Fruit fly (Drosophila melanogaster) whole organism, embryonic: ENCODE results near the gene CG12522.

Experiments used
- Abd-B ChIP-seq: fragments of 200-800 bp; sonication (Bioruptor generic); optimal IDR thresholded peaks from 2 replicates; lab custom pipeline; 2018; ENCODE audit warnings: missing biosample characterization, mild to moderate bottlenecking, missing genetic modification characterization, moderate library complexity
- Ada2b ChIP-seq: fragments of 200-800 bp; sonication (Bioruptor generic); IDR thresholded peaks from 2 replicates; pipeline ENCODE4 v1.3.6; 2022; ENCODE audit warnings: missing biosample characterization, missing genetic modification characterization
- B-H1 ChIP-seq: fragments of 200-800 bp; sonication (Bioruptor generic); IDR thresholded peaks from 3 replicates; pipeline ENCODE4 v1.3.6; 2022; ENCODE audit warnings: missing biosample characterization, missing genetic modification characterization
- Bdp1 ChIP-seq: fragments of 200-800 bp; sonication (Bioruptor generic); optimal IDR thresholded peaks from 3 replicates; lab custom pipeline; 2016; ENCODE audit warnings: missing biosample characterization, missing genetic modification characterization
- CG11085 ChIP-seq: fragments of 200-800 bp; sonication (Bioruptor generic); IDR thresholded peaks from 2 replicates; pipeline ENCODE4 v1.3.6; 2022; ENCODE audit warnings: missing biosample characterization, missing genetic modification characterization
- CG12391 ChIP-seq: fragments of 200-800 bp; sonication (Bioruptor generic); optimal IDR thresholded peaks from 3 replicates; lab custom pipeline; 2018; ENCODE audit warnings: missing biosample characterization, mild to moderate bottlenecking, missing genetic modification characterization, moderate library complexity
- CG12744 ChIP-seq: fragments of 200-800 bp; sonication (Bioruptor generic); optimal IDR thresholded peaks from 2 replicates; lab custom pipeline; 2016; ENCODE audit warnings: missing biosample characterization, missing genetic modification characterization
- CG13123 ChIP-seq: fragments of 200-800 bp; sonication (Bioruptor generic); optimal IDR thresholded peaks from 2 replicates; lab custom pipeline; 2016; ENCODE audit warnings: missing biosample characterization, missing genetic modification characterization
- CG15514 ChIP-seq: fragments of 200-800 bp; sonication (Bioruptor generic); optimal IDR thresholded peaks from 3 replicates; lab custom pipeline; 2017; ENCODE audit warnings: missing biosample characterization, missing genetic modification characterization, mild to moderate bottlenecking, moderate library complexity, missing genetic modification reagents
- CG17359 ChIP-seq: fragments of 200-800 bp; sonication (Bioruptor generic); optimal IDR thresholded peaks from 3 replicates; lab custom pipeline; 2018; ENCODE audit warnings: missing biosample characterization, mild to moderate bottlenecking, missing genetic modification characterization, moderate library complexity
- CG17361 ChIP-seq: fragments of 200-800 bp; sonication (Bioruptor generic); IDR thresholded peaks from 3 replicates; pipeline ENCODE4 v1.3.6; 2022; ENCODE audit warnings: missing biosample characterization, missing genetic modification characterization
- CG2875 ChIP-seq: fragments of 200-800 bp; sonication (Bioruptor generic); optimal IDR thresholded peaks from 2 replicates; lab custom pipeline; 2017; ENCODE audit warnings: missing biosample characterization, mild to moderate bottlenecking, missing genetic modification characterization, missing genetic modification reagents
- CG33557 ChIP-seq: fragments of 200-800 bp; sonication (Bioruptor generic); optimal IDR thresholded peaks from 2 replicates; lab custom pipeline; 2019; ENCODE audit warnings: missing biosample characterization, mild to moderate bottlenecking, missing genetic modification characterization, moderate library complexity
- CG42726 ChIP-seq: fragments of 200-800 bp; sonication (Bioruptor generic); IDR thresholded peaks from 2 replicates; pipeline ENCODE4 v1.3.6; 2022; ENCODE audit warnings: missing biosample characterization, missing genetic modification characterization; ENCODE audit not compliant: partially characterized antibody
- CG4820 ChIP-seq: fragments of 200-800 bp; sonication (Bioruptor generic); optimal IDR thresholded peaks from 3 replicates; lab custom pipeline; 2016; ENCODE audit warnings: missing biosample characterization, missing genetic modification characterization
- CG7963 ChIP-seq: fragments of 200-800 bp; sonication (Bioruptor generic); IDR thresholded peaks from 3 replicates; pipeline ENCODE4 v1.3.6; 2022; ENCODE audit warnings: missing biosample characterization, missing genetic modification characterization; ENCODE audit not compliant: partially characterized antibody
- CG8765 ChIP-seq: fragments of 200-800 bp; sonication (Bioruptor generic); IDR thresholded peaks from 2 replicates; pipeline ENCODE4 v1.3.6; 2022; ENCODE audit warnings: missing biosample characterization, missing genetic modification characterization
- Chrac-16 ChIP-seq: fragments of 200-800 bp; sonication (Bioruptor generic); optimal IDR thresholded peaks from 3 replicates; lab custom pipeline; 2016; ENCODE audit warnings: missing biosample characterization, missing genetic modification characterization
- Dfd ChIP-seq, 2 experiments: fragments of >200 bp; optimal IDR thresholded peaks; 2 replicates each; lab custom pipeline; 2017; ENCODE audit warnings: missing biosample characterization in 2 of 2, missing genetic modification characterization in 2 of 2
- Dip3 ChIP-seq: fragments of 200-800 bp; sonication (Bioruptor generic); optimal IDR thresholded peaks from 3 replicates; lab custom pipeline; 2016; ENCODE audit warnings: missing biosample characterization, missing genetic modification characterization
- Doc3 ChIP-seq: fragments of 200-800 bp; sonication (Bioruptor generic); IDR thresholded peaks from 3 replicates; pipeline ENCODE4 v1.3.6; 2022; ENCODE audit warnings: missing biosample characterization, missing genetic modification characterization; ENCODE audit not compliant: partially characterized antibody
- Elba2 ChIP-seq: fragments of 200-800 bp; sonication (Bioruptor generic); optimal IDR thresholded peaks from 3 replicates; lab custom pipeline; 2016; ENCODE audit warnings: missing biosample characterization, missing genetic modification characterization
- Fer2 ChIP-seq: fragments of 200-800 bp; sonication (Bioruptor generic); optimal IDR thresholded peaks from 2 replicates; lab custom pipeline; 2018; ENCODE audit warnings: missing biosample characterization, mild to moderate bottlenecking, missing genetic modification characterization, moderate library complexity
- Gsc ChIP-seq: fragments of 200-800 bp; sonication (Bioruptor generic); IDR thresholded peaks from 2 replicates; pipeline ENCODE4 v1.3.6; 2022; ENCODE audit warnings: missing biosample characterization, missing genetic modification characterization
- Hand ChIP-seq: fragments of 200-800 bp; sonication (Bioruptor generic); optimal IDR thresholded peaks from 2 replicates; lab custom pipeline; 2017; ENCODE audit warnings: mild to moderate bottlenecking, missing biosample characterization, missing genetic modification reagents, missing genetic modification characterization
- Hey ChIP-seq: fragments of 200-800 bp; sonication (Bioruptor generic); optimal IDR thresholded peaks from 3 replicates; lab custom pipeline; 2018; ENCODE audit warnings: missing biosample characterization, mild to moderate bottlenecking, missing genetic modification characterization
- Hr39 ChIP-seq: fragments of >200 bp; optimal IDR thresholded peaks from 2 replicates; lab custom pipeline; 2017
- Hr51 ChIP-seq, 2 experiments: fragments of 200-800 bp; sonication (Bioruptor generic); optimal IDR thresholded peaks; 2 replicates in 1 of 2; 3 replicates in 1 of 2; lab custom pipeline; 2016 to 2018; ENCODE audit warnings: missing biosample characterization in 2 of 2, missing genetic modification characterization in 2 of 2, mild to moderate bottlenecking in 1 of 2, moderate library complexity in 1 of 2
- MBD-R2 ChIP-seq: fragments of 200-800 bp; sonication (Bioruptor generic); IDR thresholded peaks from 2 replicates; pipeline ENCODE4 v1.3.6; 2022; ENCODE audit warnings: missing biosample characterization, missing genetic modification characterization
- Meics ChIP-seq: fragments of 200-800 bp; sonication (Bioruptor generic); optimal IDR thresholded peaks from 2 replicates; lab custom pipeline; 2017; ENCODE audit warnings: missing biosample characterization, mild to moderate bottlenecking, missing genetic modification characterization
- Nf-YA ChIP-seq: fragments of 200-800 bp; sonication (Bioruptor generic); IDR thresholded peaks from 2 replicates; pipeline ENCODE4 v1.3.6; 2022; ENCODE audit warnings: missing biosample characterization, missing genetic modification characterization
- Nf-YB ChIP-seq: fragments of 200-800 bp; sonication (Bioruptor generic); optimal IDR thresholded peaks from 3 replicates; lab custom pipeline; 2019; ENCODE audit warnings: missing biosample characterization, mild to moderate bottlenecking, missing genetic modification characterization, moderate library complexity
- Oaz ChIP-seq: fragments of 200-800 bp; sonication (Bioruptor generic); IDR thresholded peaks from 2 replicates; pipeline ENCODE4 v1.3.6; 2022; ENCODE audit warnings: missing biosample characterization, missing genetic modification characterization
- Oli ChIP-seq: fragments of 200-800 bp; sonication (Bioruptor generic); optimal IDR thresholded peaks from 2 replicates; lab custom pipeline; 2018; ENCODE audit warnings: missing biosample characterization, mild to moderate bottlenecking, missing genetic modification characterization, moderate library complexity
- Sox100B ChIP-seq: fragments of 200-800 bp; sonication (Bioruptor generic); optimal IDR thresholded peaks from 3 replicates; lab custom pipeline; 2018; ENCODE audit warnings: missing biosample characterization, mild to moderate bottlenecking, missing genetic modification characterization
- Sox102F ChIP-seq: fragments of 200-800 bp; sonication (Bioruptor generic); optimal IDR thresholded peaks from 2 replicates; lab custom pipeline; 2018; ENCODE audit warnings: missing biosample characterization, mild to moderate bottlenecking, missing genetic modification characterization, moderate library complexity
- Vsx1 ChIP-seq: fragments of 200-800 bp; sonication (Bioruptor generic); optimal IDR thresholded peaks from 2 replicates; lab custom pipeline; 2017; ENCODE audit warnings: missing biosample characterization, mild to moderate bottlenecking, missing genetic modification characterization, missing genetic modification reagents
- cwo ChIP-seq: fragments of 200-800 bp; sonication (Bioruptor generic); optimal IDR thresholded peaks from 3 replicates; lab custom pipeline; 2017; ENCODE audit warnings: missing biosample characterization, missing genetic modification characterization, mild to moderate bottlenecking, moderate library complexity, missing genetic modification reagents
- emc ChIP-seq: fragments of 200-800 bp; sonication (Bioruptor generic); optimal IDR thresholded peaks from 2 replicates; lab custom pipeline; 2016; ENCODE audit warnings: missing biosample characterization, missing genetic modification characterization
- ewg ChIP-seq: fragments of 200-800 bp; sonication (Bioruptor generic); optimal IDR thresholded peaks from 3 replicates; lab custom pipeline; 2017; ENCODE audit warnings: mild to moderate bottlenecking, missing biosample characterization, missing genetic modification reagents, missing genetic modification characterization
- gcm2 ChIP-seq: fragments of 200-800 bp; sonication (Bioruptor generic); optimal IDR thresholded peaks from 2 replicates; lab custom pipeline; 2016; ENCODE audit warnings: missing biosample characterization, missing genetic modification characterization
- hth ChIP-seq: fragments of >200 bp; optimal IDR thresholded peaks from 2 replicates; lab custom pipeline; 2017; ENCODE audit warnings: inconsistent platforms
- ind ChIP-seq: fragments of 200-800 bp; sonication (Bioruptor generic); optimal IDR thresholded peaks from 3 replicates; lab custom pipeline; 2016; ENCODE audit warnings: missing biosample characterization, missing genetic modification characterization
- lab ChIP-seq: fragments of 200-800 bp; sonication (Bioruptor generic); optimal IDR thresholded peaks from 3 replicates; lab custom pipeline; 2017; ENCODE audit warnings: missing biosample characterization, missing genetic modification characterization, mild to moderate bottlenecking, moderate library complexity, missing genetic modification reagents
- mirr ChIP-seq: fragments of 200-800 bp; sonication (Bioruptor generic); optimal IDR thresholded peaks from 3 replicates; lab custom pipeline; 2018; ENCODE audit warnings: missing biosample characterization, mild to moderate bottlenecking, missing genetic modification characterization
- sens ChIP-seq: fragments of 200-800 bp; sonication (Bioruptor generic); peaks from one replicate; lab custom pipeline; 2016; ENCODE audit warnings: missing biosample characterization, missing genetic modification characterization
- stwl ChIP-seq: fragments of 200-800 bp; sonication (Bioruptor generic); optimal IDR thresholded peaks from 3 replicates; lab custom pipeline; 2018; ENCODE audit warnings: missing biosample characterization, mild to moderate bottlenecking, missing genetic modification characterization, moderate library complexity
- trh ChIP-seq: fragments of 200-800 bp; sonication (Bioruptor generic); optimal IDR thresholded peaks from 2 replicates; lab custom pipeline; 2016; ENCODE audit warnings: missing biosample characterization, missing genetic modification characterization
- vfl ChIP-seq: fragments of 200-800 bp; sonication (Bioruptor generic); optimal IDR thresholded peaks from 2 replicates; lab custom pipeline; 2016; ENCODE audit warnings: missing biosample characterization, missing genetic modification characterization
- vvl ChIP-seq: fragments of 200-800 bp; sonication (Bioruptor generic); IDR thresholded peaks from 2 replicates; pipeline ENCODE4 v1.3.6; 2022; ENCODE audit warnings: missing biosample characterization, missing genetic modification characterization

The CG12522 gene

dm6 chr3L:11091943-11092609 lies 16.0 kb upstream of the CG12522 start (continued):
- peak; percentile 54 for TF ChIP-seq cwo
- TF ChIP-seq mirr (GFP tag; lab: Kevin White, UChicago): peak; percentile 5
- peak; percentile 17 for TF ChIP-seq CG13123 (GFP tag; lab: Kevin White, UChicago)
- peak; percentile 29; the same call in 1 of the 2 replicates for TF ChIP-seq MBD-R2
- peak; percentile 6 for TF ChIP-seq Oli (tag; lab: Kevin White, UChicago)
- TF ChIP-seq Bdp1 (GFP tag; lab: Kevin White, UChicago): peak; percentile 50
- no peak for TF ChIP-seq Nf-YA
- peak; percentile 22 for TF ChIP-seq vfl
- peak; percentile 44 for TF ChIP-seq ind (GFP tag; lab: Kevin White, UChicago)
- peak; percentile 30 for TF ChIP-seq CG17359 (tag; lab: Kevin White, UChicago)
- TF ChIP-seq stwl (tag; lab: Kevin White, UChicago): peak; percentile 85
- TF ChIP-seq Ada2b: no peak
- peak; percentile 48 for TF ChIP-seq Dip3
- no peak for TF ChIP-seq B-H1
- no peak for TF ChIP-seq emc
- peak; percentile 7 for TF ChIP-seq ewg (GFP tag; lab: Kevin White, UChicago)
- peak; percentile 34 for TF ChIP-seq CG12391 (tag; lab: Kevin White, UChicago)
- no peak for TF ChIP-seq CG42726 (GFP tag; lab: Robert Waterston, UW)
- no peak for TF ChIP-seq Fer2 (tag; lab: Kevin White, UChicago)
- TF ChIP-seq Sox100B: peak; percentile 14
- TF ChIP-seq CG17361 (GFP tag; lab: Robert Waterston, UW): no peak
- TF ChIP-seq Dfd (GFP tag; optimal IDR thresholded peaks at IDR 0.05; lab: Kevin White, UChicago): no peak
- TF ChIP-seq Oaz: no peak
- peak; percentile 30 for TF ChIP-seq Hand (GFP tag; lab: Kevin White, UChicago)
- TF ChIP-seq Doc3 (GFP tag; lab: Robert Waterston, UW): no peak
- no peak for TF ChIP-seq Hr39 (lab: Kevin White, UChicago)
- TF ChIP-seq Gsc (GFP tag; lab: Robert Waterston, UW): no peak
- TF ChIP-seq CG33557 (GFP tag; lab: Kevin White, UChicago): peak; percentile 22
- TF ChIP-seq lab (GFP tag; lab: Kevin White, UChicago): peak; percentile 80
- peak; percentile 27 for TF ChIP-seq Elba2 (GFP tag; lab: Kevin White, UChicago)
- TF ChIP-seq CG7963: 0 out of 3 replicates have a peak, but pooled peaks have one; percentile 13
- peak; percentile 3 for TF ChIP-seq Nf-YB
- TF ChIP-seq Chrac-16 (GFP tag; lab: Kevin White, UChicago): peak; percentile 30
- TF ChIP-seq trh: no peak
- peak; percentile 79 for TF ChIP-seq vvl (GFP tag; lab: Robert Waterston, UW)
- TF ChIP-seq CG12744: no peak
- peak in 1 of 2 experiments; percentile 66 for TF ChIP-seq Hr51 (GFP tag; optimal IDR thresholded peaks at IDR 0.05; lab: Kevin White, UChicago)
- TF ChIP-seq CG11085 (GFP tag; lab: Robert Waterston, UW): no peak
- peak; percentile 39 for TF ChIP-seq CG4820
- TF ChIP-seq Sox102F: no peak
- TF ChIP-seq Meics (GFP tag; lab: Kevin White, UChicago): peak; percentile 41
- TF ChIP-seq CG8765 (GFP tag; lab: Robert Waterston, UW): no peak
- TF ChIP-seq Hey (tag; lab: Kevin White, UChicago): no peak
- TF ChIP-seq hth (lab: Kevin White, UChicago): no peak
- peak; percentile 28 for TF ChIP-seq Abd-B (GFP tag; lab: Kevin White, UChicago)
- peak; percentile 47 for TF ChIP-seq Vsx1 (GFP tag; lab: Kevin White, UChicago)
- no peak for TF ChIP-seq CG2875 (GFP tag; lab: Kevin White, UChicago)
- no peak for TF ChIP-seq gcm2 (GFP tag; lab: Kevin White, UChicago)
- TF ChIP-seq sens (GFP tag; lab: Kevin White, UChicago): peak; percentile 6
- TF ChIP-seq CG15514: peak; percentile 62
